Worm (Caenorhabditis elegans) whole organism, mixed stage, embryonic: ENCODE results near the gene F53C3.8.

ENCODE experiments used
- ces-1 ChIP-seq: fragments of 150-350 bp; optimal IDR thresholded peaks from 2 replicates; lab custom pipeline; 2014; ENCODE audit warnings: missing biosample characterization, missing genetic modification reagents, missing genetic modification characterization
- lsy-2 ChIP-seq: fragments of 150-350 bp; optimal IDR thresholded peaks from 2 replicates; lab custom pipeline; 2014; ENCODE audit warnings: missing biosample characterization, missing genetic modification characterization
- snpc-4 ChIP-seq: fragments of 150-350 bp; optimal IDR thresholded peaks from 2 replicates; lab custom pipeline; 2014; ENCODE audit warnings: missing biosample characterization, missing genetic modification characterization
- ztf-11 ChIP-seq: fragments of 150-350 bp; optimal IDR thresholded peaks from 2 replicates; lab custom pipeline; 2014; ENCODE audit warnings: missing biosample characterization, missing genetic modification characterization

DNA sequence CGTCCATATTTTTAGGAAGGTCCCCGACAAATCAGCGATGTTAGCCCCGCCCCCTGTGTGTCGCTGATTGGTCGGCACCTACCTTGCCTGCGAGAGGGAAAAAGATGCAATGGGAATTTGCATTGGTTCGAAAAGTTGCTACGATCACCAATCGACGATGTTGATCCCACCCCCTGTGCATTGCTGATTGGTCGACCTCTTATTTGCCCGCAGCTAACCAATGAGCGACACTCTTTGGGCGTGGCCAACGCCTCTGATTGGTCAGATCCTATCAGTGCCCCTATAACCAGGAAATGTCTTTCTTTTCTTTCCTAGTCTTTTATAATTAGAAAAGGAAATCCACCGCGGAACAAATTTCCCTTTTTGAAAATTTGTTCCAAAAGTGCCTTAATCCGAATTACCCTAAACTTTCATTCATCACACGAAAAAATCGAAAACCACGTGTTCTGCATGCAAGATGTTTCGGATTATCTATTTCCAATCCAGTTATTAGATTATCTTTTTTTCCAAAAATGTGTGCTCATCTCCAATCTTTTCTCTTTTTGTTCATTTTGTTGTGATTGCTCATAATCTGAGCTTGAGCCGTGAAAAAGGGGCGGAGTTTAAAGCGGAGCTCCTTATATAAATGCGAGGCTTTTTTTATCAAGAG lies 26.9 kb downstream of the F53C3.8 start:
- TF ChIP-seq snpc-4 (tag; lab: Kevin White, UChicago): no peak
- no peak for TF ChIP-seq ztf-11
- no peak for TF ChIP-seq lsy-2 (tag; lab: Kevin White, UChicago)
- no peak for TF ChIP-seq ces-1 (GFP tag; lab: Kevin White, UChicago)
